Worm (Caenorhabditis elegans): ENCODE data around the gene ipla-3.
A peak's percentile ranks its signal among the peaks of the same experiment; 100 is the strongest.

ipla-3 gene

DNA sequence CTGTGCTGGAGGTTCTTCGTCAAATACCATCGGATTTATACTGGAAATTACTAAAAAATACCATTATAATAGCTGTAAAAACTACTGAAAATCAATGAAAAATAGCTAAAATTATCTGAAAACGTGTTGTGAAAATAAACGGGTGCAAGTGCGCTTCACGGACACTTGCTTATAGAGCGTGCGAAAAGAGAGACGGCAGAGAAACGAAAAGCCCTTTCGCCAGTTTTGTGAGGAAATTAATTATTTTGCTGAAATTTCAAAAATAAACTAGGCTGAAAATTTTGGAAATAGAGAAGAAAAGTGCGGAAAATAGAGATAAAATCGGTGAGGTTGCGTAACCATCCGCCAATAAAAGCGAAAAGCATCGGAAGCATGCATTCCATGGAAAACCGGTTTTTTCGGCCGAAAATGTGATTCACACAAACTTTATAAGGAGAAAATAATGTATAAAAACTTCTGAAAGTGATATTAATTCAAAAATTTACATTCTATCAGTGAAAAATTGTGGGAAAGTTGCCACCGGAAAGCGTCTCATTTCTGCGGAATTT, 15.3 kb upstream of the ipla-3 start, which contains the start of gene dnj-25:
dnj-25 (minus strand) TSS at position 57 of the 548 bp plus-strand sequence.
- TF ChIP-seq him-1 (tag; optimal IDR thresholded peaks at IDR 0.05), result no peak
- TF ChIP-seq mcd-1 (GFP tag; IDR thresholded peaks at IDR 0.05), result peak; percentile 62
- peak; percentile 20 for TF ChIP-seq F23B12.7 (tag; optimal IDR thresholded peaks at IDR 0.05; ENCODE audit: insufficient read depth)
- TF ChIP-seq ztf-22 (GFP tag; optimal IDR thresholded peaks at IDR 0.05), result no peak
- peak; percentile 90 for TF ChIP-seq hmg-1.2 (GFP tag; IDR thresholded peaks at IDR 0.05)
- TF ChIP-seq nhr-90 (tag; optimal IDR thresholded peaks at IDR 0.05), result no peak
- TF ChIP-seq zim-3 (tag; optimal IDR thresholded peaks at IDR 0.05), result no peak

- no peak for TF ChIP-seq hsf-1 (GFP tag; IDR thresholded peaks at IDR 0.05)
- TF ChIP-seq unc-130 (GFP tag; optimal IDR thresholded peaks at IDR 0.05), result no peak
- TF ChIP-seq mxl-1 (tag; optimal IDR thresholded peaks at IDR 0.05), result no peak
Observed at ce11 chrV:20739387-20739786, 10.3 kb upstream of the ipla-3 start.

ce11 chrV:20734658-20735057, 5.6 kb upstream of the ipla-3 start, which contains the start of gene srxa-6:
Gene srxa-6, plus strand, starts transcription at chrV:20734958.
- TF ChIP-seq Y53G8AR.9 (GFP tag; conservative IDR thresholded peaks at IDR 0.05) (no peak), F57C9.4 (tag; optimal IDR thresholded peaks at IDR 0.05) (no peak), chd-7 (tag; optimal IDR thresholded peaks at IDR 0.05) (no peak), K11D2.4 (GFP tag; IDR thresholded peaks at IDR 0.05) (no peak), F39B2.1 (GFP tag; IDR thresholded peaks at IDR 0.05) (no peak), Y79H2A.3 (GFP tag; conservative IDR thresholded peaks at IDR 0.05) (no peak), snpc-4 (GFP tag; optimal IDR thresholded peaks at IDR 0.05) (no peak), snpc-4 (tag; optimal IDR thresholded peaks at IDR 0.05) (no peak), Y95B8A.8 (GFP tag; IDR thresholded peaks at IDR 0.05) (no peak), efl-1 (GFP tag; optimal IDR thresholded peaks at IDR 0.05) (no peak), F22D6.2 (tag; optimal IDR thresholded peaks at IDR 0.05) (no peak), egrh-3 (GFP tag; IDR thresholded peaks at IDR 0.05) (no peak), sea-2 (GFP tag; IDR thresholded peaks at IDR 0.05) (no peak), lag-1 (GFP tag; IDR thresholded peaks at IDR 0.05) (no peak), Y53F4B.3 (GFP tag; IDR thresholded peaks at IDR 0.05) (no peak), ztf-22 (GFP tag; optimal IDR thresholded peaks at IDR 0.05) (no peak), ztf-18 (tag; optimal IDR thresholded peaks at IDR 0.05) (no peak), die-1 (tag; optimal IDR thresholded peaks at IDR 0.05) (no peak)

DNA sequence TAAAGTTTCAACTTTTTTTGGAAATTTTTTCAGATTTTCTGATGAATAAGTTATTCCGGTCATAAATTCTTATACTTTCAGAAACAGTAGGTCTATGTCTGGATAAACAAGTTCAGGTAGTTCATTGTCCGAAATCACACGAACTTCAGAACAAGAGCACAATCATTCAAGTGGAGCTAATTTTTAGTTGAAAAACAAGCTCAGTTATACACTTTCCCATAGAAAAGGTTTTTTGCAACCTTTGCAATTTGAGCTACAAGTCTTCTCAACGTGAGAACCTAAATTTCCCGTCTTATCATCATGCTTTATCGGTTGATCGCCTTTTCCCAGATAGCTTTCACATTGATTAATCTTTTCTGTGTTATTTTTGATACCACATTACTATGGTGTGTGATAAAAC, 2.7 kb upstream of the ipla-3 start, which contains the start of gene srxa-1:
srxa-1 (plus strand) TSS at position 301 of the 400 bp plus-strand sequence.
- TF ChIP-seq unc-62 (GFP tag; optimal IDR thresholded peaks at IDR 0.05) (no peak), cebp-1 (GFP tag; IDR thresholded peaks at IDR 0.05) (no peak), cebp-1 (tag; optimal IDR thresholded peaks at IDR 0.05) (no peak), mel-28 (tag; optimal IDR thresholded peaks at IDR 0.05; ENCODE audit: borderline replicate concordance) (no peak), Y95B8A.8 (GFP tag; IDR thresholded peaks at IDR 0.05) (no peak), sea-2 (GFP tag; IDR thresholded peaks at IDR 0.05) (no peak), T26A5.8 (tag; optimal IDR thresholded peaks at IDR 0.05) (no peak), lsy-27 (tag; optimal IDR thresholded peaks at IDR 0.05; ENCODE audit: borderline replicate concordance, insufficient read depth) (no peak), F10E7.11 (tag; optimal IDR thresholded peaks at IDR 0.05) (no peak), nfyb-1 (GFP tag; IDR thresholded peaks at IDR 0.05) (no peak), zim-3 (tag; optimal IDR thresholded peaks at IDR 0.05) (no peak), Y53F4B.3 (GFP tag; IDR thresholded peaks at IDR 0.05) (no peak), nfya-2 (GFP tag; IDR thresholded peaks at IDR 0.05) (no peak), B0019.2 (GFP tag; conservative IDR thresholded peaks at IDR 0.05) (no peak), rcor-1 (GFP tag; IDR thresholded peaks at IDR 0.05) (no peak), C06A6.2 (GFP tag; conservative IDR thresholded peaks at IDR 0.05) (no peak), ccch-3 (GFP tag; optimal IDR thresholded peaks at IDR 0.05) (no peak)
